Worm (Caenorhabditis elegans): ENCODE data around the gene D2096.5.

D2096.5 gene

ce11 chrIV:8332526-8332925 lies 27.0 kb downstream of the D2096.5 start, which contains the start of gene lys-10:
Gene lys-10 (plus strand): TSS chrIV:8332826.
- TF ChIP-seq nhr-10 (tag; optimal IDR thresholded peaks at IDR 0.05): no peak
- TF ChIP-seq snpc-4 (tag; optimal IDR thresholded peaks at IDR 0.05): no peak
- TF ChIP-seq nhr-28 (tag; optimal IDR thresholded peaks at IDR 0.05): no peak

- TF ChIP-seq ctbp-1 (GFP tag; IDR thresholded peaks at IDR 0.05): no peak
- TF ChIP-seq Y105C5A.15 (GFP tag; IDR thresholded peaks at IDR 0.05): no peak
- no peak for TF ChIP-seq lin-1 (GFP tag; IDR thresholded peaks at IDR 0.05)
- TF ChIP-seq unc-39 (tag; optimal IDR thresholded peaks at IDR 0.05): no peak
- no peak for TF ChIP-seq fkh-10 (GFP tag; optimal IDR thresholded peaks at IDR 0.05)
- TF ChIP-seq Y75B8A.6 (GFP tag; IDR thresholded peaks at IDR 0.05): no peak
Measured at ce11 chrIV:8328913-8329312, 30.7 kb downstream of the D2096.5 start, which contains the start of gene F35H10.2. Gene F35H10.2 (plus strand): TSS chrIV:8329213.

DNA sequence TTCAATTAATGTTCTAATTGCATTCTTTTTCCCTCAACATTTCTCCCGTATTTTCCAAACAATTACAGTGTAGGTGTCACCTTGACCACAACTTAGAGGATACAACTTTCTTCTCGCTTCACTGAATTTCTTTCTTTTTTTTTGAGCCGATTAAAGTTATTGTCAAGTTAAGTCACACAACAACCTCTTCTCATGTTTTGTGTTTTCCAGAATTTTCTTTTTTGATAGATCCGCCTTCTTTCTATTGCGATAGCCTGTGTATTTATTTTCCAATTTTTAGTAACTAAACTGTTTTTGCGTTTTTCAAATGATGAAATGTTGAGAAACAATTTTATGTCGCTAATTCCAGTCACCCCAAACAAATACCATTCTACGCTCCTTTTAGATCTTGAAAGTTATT lies 33.9 kb downstream of the D2096.5 start, which contains the start of gene F35H10.3:
TSS of gene F35H10.3 (plus strand) at position 301 of the 400 bp plus-strand sequence.
- TF ChIP-seq aha-1 (tag) (no peak), snpc-1.2 (GFP tag; IDR thresholded peaks at IDR 0.05) (no peak), zag-1 (tag; optimal IDR thresholded peaks at IDR 0.05) (no peak), ceh-62 (tag; optimal IDR thresholded peaks at IDR 0.05) (no peak), nhr-41 (GFP tag; IDR thresholded peaks at IDR 0.05) (no peak), set-16 (GFP tag; IDR thresholded peaks at IDR 0.05) (no peak), nhr-102 (tag; optimal IDR thresholded peaks at IDR 0.05) (no peak), ceh-82 (tag; optimal IDR thresholded peaks at IDR 0.05) (no peak)

DNA sequence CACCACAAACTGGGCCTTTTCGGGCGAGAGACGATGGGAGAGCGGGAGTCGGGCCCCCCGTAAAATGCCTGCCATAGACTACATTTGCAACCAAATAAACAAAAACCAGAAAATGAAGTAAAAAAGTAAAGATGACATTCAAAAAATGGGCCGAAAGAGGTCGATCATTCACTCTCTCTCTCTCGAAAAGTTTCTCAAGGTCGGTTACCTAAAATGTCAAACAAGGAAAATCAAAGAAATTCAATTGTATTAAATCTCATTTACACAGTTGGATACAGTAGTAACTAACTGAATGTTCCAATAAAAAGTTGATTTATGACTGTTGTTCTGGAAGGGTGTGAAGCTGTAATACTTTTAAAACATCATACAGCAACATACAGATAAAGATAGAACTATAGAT lies 40.8 kb downstream of the D2096.5 start:
- no peak for TF ChIP-seq unc-39 (tag; optimal IDR thresholded peaks at IDR 0.05)
- TF ChIP-seq zfp-3 (GFP tag; conservative IDR thresholded peaks at IDR 0.05): no peak
- TF ChIP-seq daf-19 (GFP tag; conservative IDR thresholded peaks at IDR 0.05): no peak
- TF ChIP-seq ceh-28 (tag; optimal IDR thresholded peaks at IDR 0.05): no peak
- no peak for TF ChIP-seq dmd-8 (GFP tag; IDR thresholded peaks at IDR 0.05)
- no peak for TF ChIP-seq nhr-102 (tag; optimal IDR thresholded peaks at IDR 0.05)
- TF ChIP-seq fkh-10 (GFP tag; optimal IDR thresholded peaks at IDR 0.05): no peak
- no peak for TF ChIP-seq arid-1 (GFP tag; conservative IDR thresholded peaks at IDR 0.05)
- no peak for TF ChIP-seq dmd-9 (GFP tag; IDR thresholded peaks at IDR 0.05)
- TF ChIP-seq Y5F2A.4 (GFP tag; optimal IDR thresholded peaks at IDR 0.05): no peak

ce11 chrIV:8317800-8318199 lies 41.8 kb downstream of the D2096.5 start:
- TF ChIP-seq unc-130 (GFP tag; optimal IDR thresholded peaks at IDR 0.05) (no peak), ama-1 (optimal IDR thresholded peaks at IDR 0.05) (no peak), php-3 (GFP tag; IDR thresholded peaks at IDR 0.05) (peak; percentile 59; the same call in 1 of the 2 replicates)

DNA sequence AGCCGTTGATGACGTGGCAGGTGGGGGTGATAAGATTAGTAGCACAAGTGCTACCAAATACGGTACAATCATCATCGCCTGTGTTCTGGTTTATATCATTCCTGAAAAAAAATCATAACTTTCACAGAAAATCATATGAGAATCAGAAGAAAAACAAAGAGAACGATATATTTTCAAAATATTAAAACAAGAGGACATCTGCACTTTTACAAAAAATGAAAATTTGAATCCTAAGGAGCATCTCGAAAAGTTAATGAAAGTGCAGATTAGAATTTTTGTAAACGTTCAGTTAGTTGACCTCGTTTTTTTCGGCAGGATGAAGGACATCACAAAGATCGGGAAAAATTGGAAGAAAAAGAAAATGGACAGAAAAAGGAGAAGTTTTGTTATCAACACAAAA lies 46.7 kb downstream of the D2096.5 start, which contains the start of gene F35H10.10:
TSS of gene F35H10.10 (minus strand) at position 101 of the 400 bp plus-strand sequence.
- no peak for TF ChIP-seq pqm-1 (tag; optimal IDR thresholded peaks at IDR 0.05)
- TF ChIP-seq ceh-28 (tag; optimal IDR thresholded peaks at IDR 0.05): no peak
- no peak for TF ChIP-seq hlh-11 (tag; optimal IDR thresholded peaks at IDR 0.05)
- no peak for TF ChIP-seq Y75B8A.6 (GFP tag; IDR thresholded peaks at IDR 0.05)
- TF ChIP-seq aha-1 (tag): no peak
- TF ChIP-seq saeg-2 (GFP tag; IDR thresholded peaks at IDR 0.05): no peak
- TF ChIP-seq ces-1 (GFP tag; optimal IDR thresholded peaks at IDR 0.05): no peak
- no peak for TF ChIP-seq R02D3.7 (tag; optimal IDR thresholded peaks at IDR 0.05)
- TF ChIP-seq ama-1 (optimal IDR thresholded peaks at IDR 0.05): no peak
- no peak for TF ChIP-seq nhr-42 (GFP tag; IDR thresholded peaks at IDR 0.05)
- no peak for TF ChIP-seq F37D6.2 (tag; optimal IDR thresholded peaks at IDR 0.05)
- TF ChIP-seq unc-62 (GFP tag; optimal IDR thresholded peaks at IDR 0.05 in 1 of 2): no peak
- no peak for TF ChIP-seq unc-62 (tag; optimal IDR thresholded peaks at IDR 0.05)
- no peak for TF ChIP-seq skn-1 (tag; optimal IDR thresholded peaks at IDR 0.05)
- TF ChIP-seq nhr-28 (tag; optimal IDR thresholded peaks at IDR 0.05): no peak
- no peak for TF ChIP-seq ctbp-1 (GFP tag; IDR thresholded peaks at IDR 0.05)
